Fruit fly (Drosophila melanogaster): ENCODE data around the gene Jhbp2.
A peak's percentile ranks its signal among the peaks of the same experiment; 100 is the strongest.

The Jhbp2 gene

DNA sequence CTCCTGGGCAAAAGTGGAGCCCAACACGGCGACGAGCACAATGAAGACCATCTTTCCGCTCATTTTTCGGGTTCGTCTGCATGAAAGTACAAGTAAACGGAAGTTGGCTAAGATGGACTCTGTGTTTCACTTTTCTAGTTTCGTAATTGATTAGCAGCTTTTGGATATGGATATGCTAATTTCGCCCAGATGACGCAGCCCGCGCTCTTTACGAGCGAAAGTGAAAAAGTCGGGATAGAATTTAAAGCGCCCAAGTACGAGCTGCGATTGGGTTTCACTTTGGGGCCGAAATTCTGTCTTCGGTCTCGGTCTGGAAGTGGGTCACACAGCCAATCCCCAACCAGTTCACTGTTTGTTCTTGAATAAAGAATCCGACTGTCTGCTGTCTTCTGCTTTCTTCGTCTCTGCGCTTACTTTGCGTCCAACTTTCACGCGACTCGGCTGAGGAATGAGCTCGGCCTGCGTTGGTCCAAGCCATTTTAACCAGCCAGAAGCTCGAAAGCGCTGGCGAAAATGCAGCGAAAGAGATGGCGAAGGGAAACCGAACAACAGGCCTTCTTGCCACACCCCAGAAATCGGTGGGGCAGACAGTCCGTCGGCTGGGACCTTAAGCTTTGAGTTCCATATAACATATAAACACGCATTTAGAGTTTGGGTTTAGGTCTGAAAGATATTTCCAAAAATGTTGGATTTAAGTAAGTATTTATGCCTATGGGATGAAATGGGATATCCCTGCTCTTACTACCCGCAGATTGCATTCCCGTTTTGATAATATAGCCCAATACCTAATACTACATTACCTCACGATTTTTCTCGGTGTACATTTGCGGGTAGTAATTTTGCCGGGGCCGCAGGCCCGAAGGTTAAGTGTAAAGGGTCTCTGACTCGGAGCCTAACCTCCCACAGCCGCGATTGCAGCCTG is at the start of gene Jhbp2:
Gene Jhbp2, minus strand, starts transcription at position 454 of the 922 bp plus-strand sequence.
- TF ChIP-seq noc (tag; optimal IDR thresholded peaks at IDR 0.05), result no peak

- peak; percentile 24 for TF ChIP-seq noc (tag; optimal IDR thresholded peaks at IDR 0.05)
Measured at dm6 chr3R:5010153-5010552, 49.0 kb upstream of the Jhbp2 start.

dm6 chr3R:5000663-5001062 is 39.5 kb upstream of the Jhbp2 start:
- TF ChIP-seq noc (tag; optimal IDR thresholded peaks at IDR 0.05), result no peak

dm6 chr3R:4998739-4999138 is 37.6 kb upstream of the Jhbp2 start:
- no peak for TF ChIP-seq noc (tag; optimal IDR thresholded peaks at IDR 0.05)

DNA sequence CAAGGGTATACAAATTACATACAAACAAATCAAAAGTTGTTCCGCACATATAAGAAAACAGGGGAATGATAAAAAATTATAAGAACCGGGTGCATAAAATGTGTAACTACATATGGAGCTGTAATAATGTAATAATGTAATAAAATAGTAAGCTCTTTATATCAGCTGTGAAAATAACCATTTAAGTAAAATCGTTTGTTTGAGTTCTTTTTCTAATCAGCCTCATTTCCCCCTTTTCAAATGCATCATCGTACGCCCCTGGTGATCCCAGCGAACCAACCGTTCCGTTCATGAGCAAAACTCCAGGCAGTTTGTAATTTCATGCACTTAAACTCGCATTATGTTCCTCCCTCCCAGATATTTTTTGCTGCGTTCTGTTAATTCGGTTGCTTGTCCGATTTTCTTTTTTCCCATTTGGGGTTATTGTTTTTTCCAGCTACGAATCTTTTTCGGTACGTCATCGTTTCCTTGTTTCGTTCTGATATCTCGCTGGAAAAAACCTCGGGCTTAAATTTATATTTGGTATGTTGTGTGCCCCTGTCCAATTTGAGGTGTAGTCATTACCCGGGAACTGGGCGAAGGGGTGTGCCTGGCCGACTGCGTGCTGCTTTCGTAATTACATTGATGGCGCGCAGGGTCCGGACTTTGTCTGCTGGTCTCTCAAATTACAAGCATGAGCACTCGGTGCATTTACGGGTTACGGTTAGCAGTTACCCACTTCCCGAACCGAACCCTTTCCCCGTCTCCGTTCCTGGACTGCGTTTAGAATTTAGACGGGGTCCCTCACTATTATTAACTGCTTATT is 36.5 kb upstream of the Jhbp2 start:
- no peak for TF ChIP-seq noc (tag; optimal IDR thresholded peaks at IDR 0.05)

dm6 chr3R:4996529-4996975 is 35.4 kb upstream of the Jhbp2 start:
- TF ChIP-seq noc (tag; optimal IDR thresholded peaks at IDR 0.05), result no peak

- TF ChIP-seq noc (tag; optimal IDR thresholded peaks at IDR 0.05), result no peak
Measured at dm6 chr3R:4995549-4996277, 34.6 kb upstream of the Jhbp2 start.

- TF ChIP-seq noc (tag; optimal IDR thresholded peaks at IDR 0.05), result no peak
Measured at dm6 chr3R:4994659-4995058, 33.5 kb upstream of the Jhbp2 start.

DNA sequence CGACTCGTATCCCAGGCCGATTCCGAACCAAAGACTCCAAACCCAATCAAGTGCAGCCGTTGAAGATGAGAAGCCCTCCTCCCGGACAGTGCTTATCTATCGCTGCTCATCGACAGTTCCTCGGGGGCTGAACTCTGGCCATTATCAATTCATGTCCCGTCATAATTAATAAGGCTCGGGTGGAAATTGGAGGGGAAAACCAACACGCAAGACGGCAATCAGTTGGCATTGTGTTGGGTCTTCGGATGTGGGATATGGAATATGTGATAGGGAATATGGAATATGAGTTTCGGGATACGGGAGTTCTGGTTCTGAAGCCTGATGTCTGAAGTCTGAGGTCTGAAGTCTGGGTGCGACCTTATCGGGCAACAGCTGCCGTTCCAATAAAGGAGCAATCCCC is 32.2 kb upstream of the Jhbp2 start:
- no peak for TF ChIP-seq noc (tag; optimal IDR thresholded peaks at IDR 0.05)

DNA sequence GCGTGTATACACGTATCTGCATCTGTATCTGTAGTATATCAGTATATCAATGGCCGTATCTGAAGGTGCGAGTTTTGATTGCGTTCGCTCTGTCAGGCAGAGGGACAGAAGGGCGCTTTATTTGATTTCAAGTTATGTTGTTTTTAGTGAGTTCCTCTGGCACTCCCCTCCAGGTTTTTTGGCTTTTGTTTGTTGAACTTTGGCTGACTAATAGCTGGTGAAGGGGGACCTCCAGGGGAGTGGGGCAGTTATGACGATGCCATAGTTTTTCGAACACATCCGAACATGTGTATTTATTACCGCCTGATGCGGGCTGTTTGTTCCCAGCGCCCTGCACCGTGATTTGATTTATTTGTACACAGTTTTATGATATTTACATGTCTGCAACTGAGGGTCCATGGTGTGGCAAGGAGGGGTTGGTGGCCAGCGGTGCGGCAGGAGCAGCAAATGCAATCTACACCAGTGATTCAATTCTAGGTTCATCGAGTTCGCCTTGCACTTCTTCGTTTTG is 31.1 kb upstream of the Jhbp2 start:
- TF ChIP-seq noc (tag; optimal IDR thresholded peaks at IDR 0.05), result no peak

dm6 chr3R:4989150-4990017 is 28.2 kb upstream of the Jhbp2 start:
- no peak for TF ChIP-seq noc (tag; optimal IDR thresholded peaks at IDR 0.05)

- TF ChIP-seq noc (tag; optimal IDR thresholded peaks at IDR 0.05), result no peak
Measured at dm6 chr3R:4987408-4987807, 26.3 kb upstream of the Jhbp2 start.

DNA sequence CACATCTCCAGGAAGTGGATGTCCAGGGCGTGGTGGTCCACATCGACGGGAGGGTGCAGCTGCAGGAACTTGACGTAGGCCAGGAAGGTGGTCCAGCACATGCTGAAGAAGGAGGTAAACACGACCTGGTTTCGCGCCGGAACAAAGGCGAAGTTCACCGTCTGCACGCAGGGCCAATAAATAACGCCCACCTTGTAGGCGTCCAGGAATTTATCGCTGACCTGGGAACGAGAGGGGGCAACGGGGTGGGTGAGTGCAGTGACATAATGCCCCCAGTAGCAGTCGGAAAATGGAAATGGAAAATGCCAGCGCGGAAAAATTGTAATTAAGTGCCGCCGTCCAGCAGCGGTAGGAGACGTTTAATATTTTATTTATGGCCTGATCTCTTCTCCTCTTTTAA is 25.5 kb upstream of the Jhbp2 start:
- TF ChIP-seq noc (tag; optimal IDR thresholded peaks at IDR 0.05), result no peak

DNA sequence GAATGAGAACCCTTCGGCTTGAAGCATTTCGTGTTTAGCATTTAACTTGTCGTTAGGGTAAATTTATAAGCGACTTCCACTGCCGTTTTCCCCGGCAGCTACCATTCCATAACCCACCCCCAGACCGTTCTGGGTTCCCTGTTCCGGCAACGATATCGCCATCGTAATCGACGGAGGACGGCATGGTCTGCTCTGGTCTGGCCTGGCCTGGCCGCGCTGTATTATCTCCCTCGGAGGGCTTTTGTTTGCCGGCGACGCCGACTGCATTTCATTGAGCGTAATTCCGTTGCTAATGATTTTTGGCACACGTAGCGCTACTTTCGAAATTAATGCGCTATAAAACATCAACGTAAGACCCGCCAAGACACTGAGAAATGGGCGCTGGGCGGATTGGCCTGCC is 23.5 kb upstream of the Jhbp2 start:
- TF ChIP-seq noc (tag; optimal IDR thresholded peaks at IDR 0.05), result no peak

DNA sequence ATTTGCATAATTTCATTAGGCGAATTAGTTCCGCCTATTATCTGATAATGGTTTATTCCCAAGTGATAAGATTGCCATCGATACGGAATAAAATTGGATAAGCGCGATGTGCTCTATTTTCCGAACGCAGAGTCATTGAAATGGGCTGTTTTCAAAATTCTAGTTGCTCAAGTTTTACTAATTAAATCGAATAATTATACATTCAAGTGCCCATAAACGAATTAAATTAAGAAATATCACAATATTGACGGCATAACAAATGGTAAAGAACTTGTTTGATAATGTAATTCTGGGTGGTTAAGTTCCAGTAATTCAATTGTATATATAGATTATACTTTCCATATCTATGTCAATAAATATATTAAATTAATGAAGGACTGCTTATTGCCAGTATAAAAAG is 23.0 kb upstream of the Jhbp2 start, which contains the start of gene CG14662:
Gene CG14662, minus strand, starts transcription at position 101 of the 400 bp plus-strand sequence.
- no peak for TF ChIP-seq noc (tag; optimal IDR thresholded peaks at IDR 0.05)

Measured in whole organism, larva.